Fruit fly (Drosophila melanogaster): ENCODE results near the gene CCAP-R.
A peak's percentile ranks its signal among the peaks of the same experiment; 100 is the strongest.

CCAP-R gene

DNA sequence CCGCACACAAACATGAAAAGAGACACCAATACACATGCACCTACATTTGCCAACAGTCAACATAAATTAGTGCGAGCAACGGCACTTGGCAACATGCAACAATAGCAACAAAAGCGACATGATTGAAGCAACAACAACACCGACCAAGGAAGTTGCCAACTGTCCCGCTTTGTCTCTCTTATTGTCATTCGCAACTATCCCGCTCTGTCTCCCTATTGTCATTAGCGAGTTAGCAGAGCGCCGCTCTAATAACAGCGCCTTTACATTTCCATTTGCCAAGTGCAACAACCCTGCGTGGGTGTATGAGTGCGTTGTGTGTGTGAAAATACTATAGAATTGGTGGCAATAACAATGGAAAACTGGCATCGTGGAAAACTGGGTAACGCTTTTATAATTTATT is 72.2 kb downstream of the CCAP-R start:
- no peak for TF ChIP-seq CG17801 (GFP tag; optimal IDR thresholded peaks at IDR 0.05; ENCODE audit: partially characterized antibody)

DNA sequence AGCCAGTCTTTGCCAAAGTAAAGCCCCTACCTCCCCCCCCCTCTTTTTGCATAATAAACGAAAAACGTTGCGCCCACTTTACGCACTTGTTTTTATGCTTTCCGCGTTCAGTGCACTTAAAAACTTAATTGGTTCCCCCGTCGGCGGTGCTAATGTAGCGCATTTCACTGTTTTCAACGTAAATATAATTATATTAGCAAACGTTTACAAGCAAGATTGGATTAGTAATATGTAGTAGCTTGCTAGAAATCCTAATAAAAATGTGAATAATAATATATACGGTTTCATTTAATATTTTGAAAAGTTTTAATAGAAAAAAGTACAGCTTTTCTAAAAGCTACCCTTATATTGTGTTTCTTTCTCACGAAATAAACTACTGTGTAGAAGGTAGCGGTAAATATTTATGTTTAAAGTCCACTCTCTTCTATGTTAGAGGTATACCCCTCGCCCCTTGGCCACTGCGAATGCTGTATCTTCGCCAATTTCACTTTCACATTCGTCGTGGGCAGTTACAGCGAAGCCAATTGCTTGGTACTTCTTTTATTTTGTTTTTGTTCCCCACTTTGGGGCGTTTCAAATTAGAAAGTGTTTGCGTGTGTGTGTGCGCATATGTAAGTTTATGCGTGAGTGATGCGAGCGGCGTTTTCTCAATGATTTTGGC is 73.3 kb downstream of the CCAP-R start:
- TF ChIP-seq CG17801 (GFP tag; optimal IDR thresholded peaks at IDR 0.05; ENCODE audit: partially characterized antibody), result peak; percentile 61

DNA sequence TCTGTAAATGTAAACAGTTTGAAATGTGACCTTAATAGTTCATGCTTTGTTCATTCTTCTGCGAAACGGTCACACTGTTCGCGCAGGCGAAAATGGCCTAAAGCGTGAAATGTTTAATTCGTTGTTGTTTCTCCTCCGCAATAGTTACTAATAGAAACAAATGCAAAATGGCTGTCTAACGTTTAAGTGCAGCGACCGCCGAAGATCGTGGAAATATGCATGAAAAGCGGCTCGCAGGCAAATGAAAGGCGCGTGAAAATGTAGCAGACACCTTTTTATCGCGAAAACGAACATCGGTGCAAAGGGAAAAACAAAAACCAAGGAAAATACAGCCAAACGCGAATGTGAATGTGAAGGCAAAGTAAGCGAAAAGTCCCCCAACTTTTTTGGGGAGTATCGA is 74.2 kb downstream of the CCAP-R start, which contains the start of gene SppL:
Gene SppL (plus strand): TSS at position 70 of the 400 bp plus-strand sequence.
- TF ChIP-seq CG17801 (GFP tag; optimal IDR thresholded peaks at IDR 0.05; ENCODE audit: partially characterized antibody), result no peak

DNA sequence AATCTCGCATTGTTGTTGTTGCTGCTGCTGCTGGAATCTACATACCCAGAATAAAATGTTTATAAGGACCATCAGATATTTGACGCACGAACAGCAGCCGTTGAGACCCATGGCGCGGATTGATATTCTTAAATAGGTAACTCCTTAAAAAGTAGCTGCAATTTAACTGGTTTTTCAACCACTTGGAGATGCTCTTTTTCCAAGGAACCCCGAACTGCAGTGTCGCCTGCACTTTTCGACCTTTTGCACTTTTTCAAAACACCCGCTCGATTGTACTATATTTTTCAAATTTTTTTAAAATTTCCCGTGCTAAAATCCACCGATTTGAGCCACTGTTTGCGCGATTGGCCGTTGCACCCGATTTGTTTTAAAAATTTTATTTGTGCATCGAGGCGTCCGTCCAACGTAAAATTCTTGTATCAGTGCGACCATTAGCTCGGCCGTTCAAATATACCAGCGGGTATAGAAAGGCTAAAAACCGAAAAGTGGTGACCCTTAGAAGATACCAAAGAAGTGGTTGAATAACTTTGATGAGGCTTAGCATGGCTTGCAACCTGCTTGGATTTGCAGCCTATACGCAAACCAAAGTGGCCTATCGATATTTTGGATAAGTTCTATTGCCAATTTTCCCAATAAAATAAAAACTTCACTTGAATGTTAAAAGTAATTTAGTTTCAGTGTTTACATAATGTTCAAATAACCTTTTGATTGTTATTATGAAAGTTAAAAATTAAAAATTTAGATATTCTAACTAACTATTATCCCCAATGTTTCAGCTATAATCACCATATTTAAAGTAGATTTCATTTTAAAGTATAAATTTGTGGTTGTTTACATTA is 74.9 kb downstream of the CCAP-R start, which contains the start of gene Tsp96F:
Gene Tsp96F (minus strand): TSS at position 457 of the 839 bp plus-strand sequence.
- no peak for TF ChIP-seq CG17801 (GFP tag; optimal IDR thresholded peaks at IDR 0.05; ENCODE audit: partially characterized antibody)

- TF ChIP-seq CG17801 (GFP tag; optimal IDR thresholded peaks at IDR 0.05; ENCODE audit: partially characterized antibody), result peak; percentile 4
Observed at dm6 chr3R:25880198-25880970, 75.7 kb downstream of the CCAP-R start.

DNA sequence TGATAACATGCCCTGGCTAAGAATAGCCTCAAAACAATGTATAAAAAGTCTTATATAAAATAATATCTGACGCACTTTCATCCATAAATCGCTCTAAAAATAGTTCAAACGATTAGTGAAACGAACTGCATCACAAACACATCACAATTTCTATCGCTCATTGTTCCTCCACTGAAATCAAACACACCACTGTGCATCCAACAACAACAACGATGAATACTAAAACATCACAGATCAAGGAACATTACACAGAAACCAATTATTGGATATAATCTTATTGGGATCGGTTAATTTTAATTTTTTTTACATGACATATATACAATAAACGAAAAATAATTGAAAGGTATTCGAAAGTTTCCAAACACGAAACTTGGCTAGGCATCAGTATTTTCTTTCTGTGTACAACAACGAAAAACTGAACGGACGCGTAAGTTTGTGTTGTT is 76.7 kb downstream of the CCAP-R start:
- TF ChIP-seq CG17801 (GFP tag; optimal IDR thresholded peaks at IDR 0.05; ENCODE audit: partially characterized antibody), result no peak

DNA sequence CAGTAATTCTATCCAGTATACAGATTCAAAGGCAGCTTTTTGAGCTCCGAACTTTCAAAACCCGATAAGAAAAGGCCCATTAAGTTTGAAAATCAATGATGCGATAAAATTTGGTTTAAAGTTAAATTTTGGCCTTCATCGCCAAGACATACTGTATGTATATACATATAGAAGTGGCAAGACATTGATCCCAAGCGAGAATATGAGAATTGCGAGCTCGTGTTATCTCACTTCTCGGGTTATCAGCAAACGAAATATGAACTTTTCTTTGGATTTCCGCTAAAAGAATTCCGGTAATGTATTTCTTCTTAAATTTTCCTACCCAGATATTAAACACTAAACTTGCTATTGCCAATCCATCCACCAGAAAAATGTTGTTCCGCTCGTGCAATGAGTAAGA is 79.0 kb downstream of the CCAP-R start:
- no peak for TF ChIP-seq CG17801 (GFP tag; optimal IDR thresholded peaks at IDR 0.05; ENCODE audit: partially characterized antibody)

DNA sequence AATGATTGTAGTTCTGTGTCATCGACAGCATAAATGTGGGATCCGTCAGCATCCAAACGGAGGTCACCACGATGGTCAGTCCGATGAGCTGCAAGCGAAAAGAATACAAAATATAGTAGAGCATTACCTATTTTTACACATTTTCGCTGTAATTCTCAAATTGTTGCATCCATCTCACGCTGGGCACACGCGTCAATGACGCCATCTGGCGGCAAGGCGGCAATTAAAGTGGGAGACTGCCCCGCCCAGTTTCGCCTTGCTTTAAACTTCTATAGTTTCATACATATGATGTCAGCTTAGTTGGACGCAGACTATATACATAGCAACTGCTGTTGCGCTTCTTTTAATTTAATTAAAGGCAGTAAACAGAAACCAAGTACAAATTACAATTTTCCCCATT is 79.4 kb downstream of the CCAP-R start:
- TF ChIP-seq CG17801 (GFP tag; optimal IDR thresholded peaks at IDR 0.05; ENCODE audit: partially characterized antibody), result no peak

All from ovary, adult (tissue).